Worm (Caenorhabditis elegans) whole organism, young adult: ENCODE data around the gene C05C12.5.

Experiments used
- B0261.1 ChIP-seq: sonication (generic microtip); optimal IDR thresholded peaks from 2 replicates; lab custom pipeline; 2016; ENCODE audit warnings: mild to moderate bottlenecking, missing genetic modification characterization, moderate library complexity, missing compliant biosample characterization
- F10E7.11 ChIP-seq: sonication (generic microtip); optimal IDR thresholded peaks from 2 replicates; lab custom pipeline; 2017; ENCODE audit warnings: mild to moderate bottlenecking, missing genetic modification characterization, moderate library complexity, missing compliant biosample characterization
- F39B2.1 ChIP-seq: fragments of 200-800 bp; sonication (Bioruptor generic); IDR thresholded peaks from 2 replicates; pipeline ENCODE4 v1.3.6; 2022; ENCODE audit warnings: missing genetic modification reagents, missing genetic modification characterization, missing compliant biosample characterization
- F57A8.1 ChIP-seq: fragments of 200-800 bp; sonication (Bioruptor generic); optimal IDR thresholded peaks from 2 replicates; lab custom pipeline; 2018; ENCODE audit warnings: mild to moderate bottlenecking, missing genetic modification characterization, moderate library complexity, missing compliant biosample characterization
- F57C9.4 ChIP-seq: sonication (generic microtip); optimal IDR thresholded peaks from 2 replicates; lab custom pipeline; 2017; ENCODE audit warnings: mild to moderate bottlenecking, missing genetic modification characterization, missing compliant biosample characterization
- K12H6.12 ChIP-seq: fragments of 200-800 bp; sonication (Bioruptor generic); optimal IDR thresholded peaks from 2 replicates; lab custom pipeline; 2018; ENCODE audit warnings: mild to moderate bottlenecking, missing genetic modification characterization, missing compliant biosample characterization
- Y53F4B.3 ChIP-seq: fragments of 200-800 bp; sonication (Bioruptor generic); IDR thresholded peaks from 2 replicates; pipeline ENCODE4 v1.3.6; 2022; ENCODE audit warnings: missing genetic modification reagents, missing genetic modification characterization, missing compliant biosample characterization
- Y67H2A.10 ChIP-seq: fragments of 200-800 bp; sonication (Bioruptor generic); conservative IDR thresholded peaks from 2 replicates; pipeline ENCODE4 v1.3.6; 2022; ENCODE audit warnings: missing genetic modification reagents, missing genetic modification characterization, missing compliant biosample characterization
- ZK185.1 ChIP-seq: sonication (generic microtip); optimal IDR thresholded peaks from 2 replicates; lab custom pipeline; 2016; ENCODE audit warnings: mild to moderate bottlenecking, missing genetic modification characterization, missing compliant biosample characterization; ENCODE audit not compliant: poor library complexity, severe bottlenecking
- ama-1 ChIP-seq, 3 experiments: fragments of 150-350 bp in 1 of 3; sonication (generic microtip) in 2 of 3; optimal IDR thresholded peaks; 2 replicates each; lab custom pipeline; 2014 to 2018; ENCODE audit warnings: missing biosample characterization in 2 of 3, missing genetic modification characterization in 2 of 3, missing genetic modification reagents in 2 of 3
- aptf-3 ChIP-seq: fragments of 200-800 bp; sonication (Bioruptor generic); IDR thresholded peaks from 2 replicates; pipeline ENCODE4 v1.3.6; 2022; ENCODE audit warnings: missing genetic modification characterization, missing compliant biosample characterization
- athp-1 ChIP-seq: sonication (generic microtip); optimal IDR thresholded peaks from 2 replicates; lab custom pipeline; 2017; ENCODE audit warnings: mild to moderate bottlenecking, missing genetic modification characterization, missing compliant biosample characterization
- bed-1 ChIP-seq: fragments of 200-800 bp; sonication (Bioruptor generic); IDR thresholded peaks from 2 replicates; pipeline ENCODE4 v1.3.6; 2022; ENCODE audit warnings: missing genetic modification reagents, missing genetic modification characterization, missing compliant biosample characterization
- bed-2 ChIP-seq: fragments of 200-800 bp; sonication (Bioruptor generic); IDR thresholded peaks from 2 replicates; pipeline ENCODE4 v1.3.6; 2022; ENCODE audit warnings: missing genetic modification reagents, missing genetic modification characterization, missing compliant biosample characterization
- cebp-1 ChIP-seq, 2 experiments: fragments of 200-800 bp in 1 of 2; sonication (Bioruptor generic) in 1 of 2; sonication (generic microtip) in 1 of 2; IDR thresholded peaks in 1 of 2; optimal IDR thresholded peaks in 1 of 2; 2 replicates each; pipeline versions ENCODE4 v1.3.6 to Lab custom; 2017 to 2022; ENCODE audit warnings: missing compliant biosample characterization in 2 of 2, missing genetic modification characterization in 2 of 2, mild to moderate bottlenecking in 1 of 2, missing genetic modification reagents in 1 of 2, moderate library complexity in 1 of 2
- ceh-100 ChIP-seq: fragments of 200-800 bp; sonication (Bioruptor generic); IDR thresholded peaks from 2 replicates; pipeline ENCODE4 v1.3.6; 2022; ENCODE audit warnings: missing genetic modification reagents, missing genetic modification characterization, missing compliant biosample characterization
- ceh-27 ChIP-seq: fragments of 200-800 bp; sonication (Bioruptor generic); optimal IDR thresholded peaks from 2 replicates; lab custom pipeline; 2018; ENCODE audit warnings: mild to moderate bottlenecking, missing genetic modification characterization, moderate library complexity, missing compliant biosample characterization
- ceh-79 ChIP-seq: sonication (generic microtip); optimal IDR thresholded peaks from 2 replicates; lab custom pipeline; 2017; ENCODE audit warnings: mild to moderate bottlenecking, missing genetic modification characterization, missing compliant biosample characterization
- ceh-91 ChIP-seq: fragments of 200-800 bp; sonication (Bioruptor generic); IDR thresholded peaks from 2 replicates; pipeline ENCODE4 v1.3.6; 2022; ENCODE audit warnings: missing genetic modification reagents, missing genetic modification characterization, missing compliant biosample characterization
- egl-18 ChIP-seq: fragments of 200-800 bp; sonication (Bioruptor generic); IDR thresholded peaks from 2 replicates; pipeline ENCODE4 v1.3.6; 2022; ENCODE audit warnings: missing genetic modification reagents, missing genetic modification characterization, missing compliant biosample characterization
- egl-44 ChIP-seq: fragments of 200-800 bp; sonication (Bioruptor generic); IDR thresholded peaks from 2 replicates; pipeline ENCODE4 v1.3.6; 2022; ENCODE audit warnings: missing genetic modification reagents, missing genetic modification characterization, missing compliant biosample characterization
- ets-4 ChIP-seq: fragments of 200-800 bp; sonication (Bioruptor generic); optimal IDR thresholded peaks from 2 replicates; lab custom pipeline; 2018; ENCODE audit warnings: mild to moderate bottlenecking, missing genetic modification characterization, missing compliant biosample characterization
- gei-17 ChIP-seq: fragments of 200-800 bp; sonication (Bioruptor generic); optimal IDR thresholded peaks from 2 replicates; lab custom pipeline; 2018; ENCODE audit warnings: mild to moderate bottlenecking, missing genetic modification characterization, missing compliant biosample characterization
- him-1 ChIP-seq: sonication (generic microtip); optimal IDR thresholded peaks from 2 replicates; lab custom pipeline; 2016; ENCODE audit warnings: missing genotype, missing genetic modification reagents, missing genetic modification characterization, missing compliant biosample characterization
- hlh-12 ChIP-seq: sonication (generic microtip); optimal IDR thresholded peaks from 2 replicates; lab custom pipeline; 2016; ENCODE audit warnings: missing genetic modification characterization, missing compliant biosample characterization
- hmg-1.2 ChIP-seq: fragments of 200-800 bp; sonication (Bioruptor generic); IDR thresholded peaks from 2 replicates; pipeline ENCODE4 v1.3.6; 2022; ENCODE audit warnings: missing genetic modification reagents, missing genetic modification characterization, missing compliant biosample characterization
- hrde-1 ChIP-seq: sonication (generic microtip); optimal IDR thresholded peaks from 2 replicates; lab custom pipeline; 2016; ENCODE audit warnings: missing genetic modification characterization, mild to moderate bottlenecking, missing compliant biosample characterization, moderate library complexity, missing genotype, missing genetic modification reagents, borderline replicate concordance
- hsf-1 ChIP-seq: fragments of 200-800 bp; sonication (Bioruptor generic); IDR thresholded peaks from 2 replicates; pipeline ENCODE4 v1.3.6; 2022; ENCODE audit warnings: missing genetic modification reagents, missing genetic modification characterization, missing compliant biosample characterization
- lag-1 ChIP-seq: fragments of 200-800 bp; sonication (Bioruptor generic); IDR thresholded peaks from 2 replicates; pipeline ENCODE4 v1.3.6; 2022; ENCODE audit warnings: missing genetic modification reagents, missing genetic modification characterization, missing compliant biosample characterization
- lin-35 ChIP-seq, 3 experiments: fragments of 150-350 bp in 2 of 3; sonication (generic microtip) in 1 of 3; optimal IDR thresholded peaks; 2 replicates each; lab custom pipeline; 2014 to 2018; ENCODE audit warnings: missing biosample characterization in 3 of 3, missing genetic modification characterization in 3 of 3, missing genetic modification reagents in 3 of 3
- madf-3 ChIP-seq: fragments of 200-800 bp; sonication (Bioruptor generic); IDR thresholded peaks from 2 replicates; pipeline ENCODE4 v1.3.6; 2022; ENCODE audit warnings: missing genetic modification reagents, missing genetic modification characterization, missing compliant biosample characterization
- mxl-1 ChIP-seq: sonication (generic microtip); optimal IDR thresholded peaks from 2 replicates; lab custom pipeline; 2016; ENCODE audit warnings: missing genetic modification characterization, missing compliant biosample characterization
- nhr-90 ChIP-seq: sonication (generic microtip); optimal IDR thresholded peaks from 2 replicates; lab custom pipeline; 2016; ENCODE audit warnings: missing genotype, mild to moderate bottlenecking, missing genetic modification characterization, missing compliant biosample characterization
- pbrm-1 ChIP-seq: fragments of 200-800 bp; sonication (Bioruptor generic); IDR thresholded peaks from 2 replicates; pipeline ENCODE4 v1.3.6; 2022; ENCODE audit warnings: missing genetic modification reagents, missing genetic modification characterization, missing compliant biosample characterization
- rcor-1 ChIP-seq: fragments of 200-800 bp; sonication (Bioruptor generic); IDR thresholded peaks from 2 replicates; pipeline ENCODE4 v1.3.6; 2022; ENCODE audit warnings: missing genetic modification reagents, missing genetic modification characterization, missing compliant biosample characterization
- rec-8 ChIP-seq, 2 experiments: sonication (generic microtip); optimal IDR thresholded peaks; 2 replicates each; lab custom pipeline; 2016; ENCODE audit warnings: mild to moderate bottlenecking in 2 of 2, missing genetic modification characterization in 2 of 2, missing genetic modification reagents in 2 of 2, missing genotype in 2 of 2, missing biosample characterization in 1 of 2, missing compliant biosample characterization in 1 of 2, moderate library complexity in 1 of 2
- snpc-1.3 ChIP-seq: sonication (generic microtip); optimal IDR thresholded peaks from 2 replicates; lab custom pipeline; 2017; ENCODE audit warnings: missing genetic modification characterization, mild to moderate bottlenecking, missing compliant biosample characterization, antibody characterized with exemption, moderate library complexity, missing genotype, missing genetic modification reagents; ENCODE audit not compliant: insufficient read depth
- somi-1 ChIP-seq: fragments of 200-800 bp; sonication (Bioruptor generic); optimal IDR thresholded peaks from 2 replicates; lab custom pipeline; 2018; ENCODE audit warnings: mild to moderate bottlenecking, missing genetic modification characterization, missing compliant biosample characterization
- unc-130 ChIP-seq: sonication (generic microtip); optimal IDR thresholded peaks from 2 replicates; lab custom pipeline; 2016; ENCODE audit warnings: missing genetic modification reagents, missing genetic modification characterization, missing compliant biosample characterization
- unc-62 ChIP-seq: fragments of 150-350 bp; optimal IDR thresholded peaks from 2 replicates; lab custom pipeline; 2014; ENCODE audit warnings: missing biosample characterization, missing genetic modification reagents, missing genetic modification characterization
- xnd-1 ChIP-seq: sonication (generic microtip); optimal IDR thresholded peaks from 2 replicates; lab custom pipeline; 2016; ENCODE audit warnings: missing genotype, missing genetic modification reagents, missing genetic modification characterization, missing compliant biosample characterization
- zim-3 ChIP-seq: sonication (generic microtip); optimal IDR thresholded peaks from 2 replicates; lab custom pipeline; 2017; ENCODE audit warnings: mild to moderate bottlenecking, missing genetic modification characterization, moderate library complexity, missing compliant biosample characterization
- ztf-28 ChIP-seq: fragments of 200-800 bp; sonication (Bioruptor generic); IDR thresholded peaks from 2 replicates; pipeline ENCODE4 v1.3.6; 2022; ENCODE audit warnings: missing genetic modification reagents, missing genetic modification characterization, missing compliant biosample characterization

C05C12.5 gene

ce11 chrIV:11286112-11286511 is 25.1 kb upstream of the C05C12.5 start (continued):
- TF ChIP-seq hsf-1 (GFP tag; lab: Robert Waterston, UW) = no peak
- no peak for TF ChIP-seq ets-4 (GFP tag; lab: Kevin White, UChicago)

DNA sequence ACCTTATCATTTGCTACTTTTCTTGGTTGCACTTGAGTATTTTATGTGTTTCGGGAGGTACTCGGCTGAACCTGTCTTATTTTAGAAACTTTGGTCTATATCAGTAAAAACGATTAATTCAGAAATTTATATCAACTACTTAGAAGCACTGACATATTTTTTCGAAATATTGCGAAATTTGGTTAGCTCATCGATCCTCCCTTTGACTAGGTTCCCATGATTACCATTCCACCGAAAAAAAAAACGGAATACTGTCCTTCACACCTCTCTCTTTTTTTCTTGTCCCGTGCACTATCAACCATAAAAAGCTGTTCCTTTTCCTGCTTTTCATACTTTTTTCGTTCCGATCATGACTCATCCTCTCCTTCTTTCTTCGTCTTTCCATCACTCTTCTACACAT is 24.3 kb upstream of the C05C12.5 start:
- no peak for TF ChIP-seq ztf-28 (GFP tag; lab: Robert Waterston, UW)
- TF ChIP-seq ceh-27 (GFP tag; lab: Kevin White, UChicago) = no peak
- no peak for TF ChIP-seq zim-3 (tag; lab: Kevin White, UChicago)
- no peak for TF ChIP-seq somi-1 (GFP tag; lab: Kevin White, UChicago)
- no peak for TF ChIP-seq nhr-90 (tag; lab: Kevin White, UChicago)
- TF ChIP-seq hlh-12 (tag; lab: Kevin White, UChicago) = no peak
- TF ChIP-seq cebp-1 (GFP tag; IDR thresholded peaks at IDR 0.05; lab: Robert Waterston, UW) = peak; percentile 51; the same call in 1 of the 2 replicates
- TF ChIP-seq cebp-1 (tag; optimal IDR thresholded peaks at IDR 0.05; lab: Kevin White, UChicago) = peak; percentile 69
- TF ChIP-seq, all 124 proteins: peak for 1

DNA sequence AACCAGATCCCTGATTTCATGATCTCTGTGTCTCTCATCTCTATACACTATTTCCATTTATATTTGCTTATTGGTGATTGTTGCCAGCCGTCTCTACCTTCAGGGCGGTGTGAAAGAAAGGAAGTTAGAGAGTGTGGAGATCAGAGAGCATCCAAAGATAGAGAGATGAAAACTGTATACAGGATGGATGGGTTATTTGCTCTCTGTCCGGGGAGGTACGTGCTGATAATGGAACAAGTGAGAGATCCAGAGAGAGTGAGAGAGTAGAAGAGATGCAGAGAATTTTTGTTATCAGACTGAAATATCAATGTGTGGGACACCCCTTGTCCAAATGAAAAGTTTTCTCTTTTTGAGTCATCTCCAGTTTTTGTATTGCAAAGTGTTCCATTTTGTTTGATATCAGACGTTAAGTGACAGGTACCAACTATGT is 23.1 kb upstream of the C05C12.5 start:
- TF ChIP-seq cebp-1 (GFP tag; IDR thresholded peaks at IDR 0.05; lab: Robert Waterston, UW) = 0 out of 2 replicates have a peak, but pooled peaks have one; percentile 27
- TF ChIP-seq cebp-1 (tag; optimal IDR thresholded peaks at IDR 0.05; lab: Kevin White, UChicago) = no peak
- no peak for TF ChIP-seq hsf-1 (GFP tag; lab: Robert Waterston, UW)
- TF ChIP-seq B0261.1 (tag; lab: Kevin White, UChicago) = no peak
- TF ChIP-seq F57A8.1 (GFP tag; lab: Kevin White, UChicago) = no peak
- no peak for TF ChIP-seq Y53F4B.3 (GFP tag; lab: Robert Waterston, UW)
- TF ChIP-seq gei-17 = no peak
- TF ChIP-seq bed-2 (GFP tag; lab: Robert Waterston, UW) = no peak
- peak; percentile 50 for TF ChIP-seq nhr-90 (tag; lab: Kevin White, UChicago)
- TF ChIP-seq rec-8 (tag; optimal IDR thresholded peaks at IDR 0.05; lab: Kevin White, UChicago) = no peak
- TF ChIP-seq hrde-1 (tag; lab: Kevin White, UChicago) = no peak
- no peak for TF ChIP-seq aptf-3 (GFP tag; lab: Robert Waterston, UW)
- no peak for TF ChIP-seq athp-1 (tag; lab: Kevin White, UChicago)
- TF ChIP-seq F39B2.1 (GFP tag; lab: Robert Waterston, UW) = no peak
- TF ChIP-seq unc-62 (GFP tag; lab: Kevin White, UChicago) = peak; percentile 52
- no peak for TF ChIP-seq ceh-79
- TF ChIP-seq F10E7.11 = no peak
- TF ChIP-seq lag-1 = no peak
- TF ChIP-seq him-1 (tag; lab: Kevin White, UChicago) = no peak
- TF ChIP-seq unc-130 (GFP tag; lab: Kevin White, UChicago) = no peak
- TF ChIP-seq hmg-1.2 (GFP tag; lab: Robert Waterston, UW) = peak; percentile 50
- TF ChIP-seq F57C9.4 (tag; lab: Kevin White, UChicago) = no peak
- no peak for TF ChIP-seq K12H6.12 (tag; lab: Kevin White, UChicago)
- TF ChIP-seq ceh-100 (GFP tag; lab: Robert Waterston, UW) = no peak
- no peak for TF ChIP-seq mxl-1 (tag; lab: Kevin White, UChicago)
- no peak for TF ChIP-seq egl-18 (GFP tag; lab: Robert Waterston, UW)
- no peak for TF ChIP-seq madf-3 (GFP tag; lab: Robert Waterston, UW)
- TF ChIP-seq xnd-1 (tag; lab: Kevin White, UChicago) = no peak
- TF ChIP-seq hlh-12 (tag; lab: Kevin White, UChicago) = no peak
- no peak for TF ChIP-seq lin-35 (GFP tag; optimal IDR thresholded peaks at IDR 0.05; lab: Kevin White, UChicago)
- TF ChIP-seq ZK185.1 = no peak
- 0 out of 2 replicates have a peak, but pooled peaks have one; percentile 20 for TF ChIP-seq egl-44 (GFP tag; lab: Robert Waterston, UW)
- no peak for TF ChIP-seq ceh-91 (GFP tag; lab: Robert Waterston, UW)
- TF ChIP-seq snpc-1.3 (tag; lab: Kevin White, UChicago) = no peak
- no peak for TF ChIP-seq bed-1 (GFP tag; lab: Robert Waterston, UW)
- TF ChIP-seq ama-1 (optimal IDR thresholded peaks at IDR 0.05; lab: Kevin White, UChicago) = no peak
- TF ChIP-seq ama-1 (GFP tag; optimal IDR thresholded peaks at IDR 0.05; lab: Kevin White, UChicago) = no peak
- no peak for TF ChIP-seq Y67H2A.10 (GFP tag; lab: Robert Waterston, UW)
- no peak for TF ChIP-seq pbrm-1 (GFP tag; lab: Robert Waterston, UW)
- TF ChIP-seq rcor-1 (GFP tag; lab: Robert Waterston, UW) = no peak
